Worm (Caenorhabditis elegans) whole organism, L4/young adult: ENCODE results near the gene C29F3.7.

ENCODE experiments used
- W03F9.2 ChIP-seq: fragments of 150-350 bp; optimal IDR thresholded peaks from 2 replicates; lab custom pipeline; 2014; ENCODE audit warnings: missing biosample characterization, missing genetic modification characterization
- dao-5 ChIP-seq: sonication (generic microtip); optimal IDR thresholded peaks from 2 replicates; lab custom pipeline; 2016; ENCODE audit warnings: missing genotype, missing genetic modification characterization, moderate library complexity, missing compliant biosample characterization
- him-1 ChIP-seq: sonication (generic microtip); optimal IDR thresholded peaks from 2 replicates; lab custom pipeline; 2016; ENCODE audit warnings: missing genotype, missing genetic modification reagents, missing genetic modification characterization, missing compliant biosample characterization

Gene C29F3.7

ce11 chrV:15384733-15385132, 30.0 kb downstream of the C29F3.7 start, which contains the start of gene str-102:
str-102 (plus strand) TSS chrV:15385033.
- TF ChIP-seq him-1 (no peak), W03F9.2 (tag; lab: Kevin White, UChicago) (no peak), dao-5 (tag; lab: Kevin White, UChicago) (no peak)

DNA sequence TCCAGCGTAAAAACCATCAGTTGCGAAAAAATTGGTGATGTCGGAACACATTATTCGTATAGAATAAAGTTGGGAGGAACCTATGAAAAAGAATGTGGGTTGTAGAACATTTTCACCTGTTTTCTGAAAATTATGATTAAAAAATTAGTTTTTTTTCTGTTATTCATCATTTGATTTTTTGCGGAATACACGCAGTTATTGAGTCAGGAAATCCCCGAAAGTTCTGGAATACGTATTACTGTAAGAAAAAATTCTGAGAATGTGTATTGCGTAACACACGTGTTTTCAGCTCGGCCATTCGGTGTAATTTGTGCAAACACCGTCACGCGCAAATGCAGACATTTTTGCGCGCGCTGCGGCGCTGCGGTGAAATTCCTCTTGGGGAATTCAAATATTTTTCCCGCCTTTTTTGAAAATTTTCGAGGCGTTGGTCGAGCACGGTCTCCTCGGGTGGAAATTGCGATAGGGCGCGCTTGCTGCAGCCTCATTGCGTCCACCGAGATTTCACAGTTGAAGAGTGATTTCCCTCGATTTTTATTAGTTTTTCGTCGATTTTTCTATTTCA, 34.2 kb downstream of the C29F3.7 start, which contains the start of gene srh-170:
Gene srh-170 (minus strand): TSS at position 51 of the 565 bp plus-strand sequence.
- TF ChIP-seq W03F9.2 (tag; lab: Kevin White, UChicago) (no peak), dao-5 (tag; lab: Kevin White, UChicago) (no peak), him-1 (no peak)

ce11 chrV:15392064-15392463, 37.4 kb downstream of the C29F3.7 start:
- TF ChIP-seq dao-5 (tag; lab: Kevin White, UChicago): no peak
- no peak for TF ChIP-seq him-1
- TF ChIP-seq W03F9.2 (tag; lab: Kevin White, UChicago): no peak

DNA sequence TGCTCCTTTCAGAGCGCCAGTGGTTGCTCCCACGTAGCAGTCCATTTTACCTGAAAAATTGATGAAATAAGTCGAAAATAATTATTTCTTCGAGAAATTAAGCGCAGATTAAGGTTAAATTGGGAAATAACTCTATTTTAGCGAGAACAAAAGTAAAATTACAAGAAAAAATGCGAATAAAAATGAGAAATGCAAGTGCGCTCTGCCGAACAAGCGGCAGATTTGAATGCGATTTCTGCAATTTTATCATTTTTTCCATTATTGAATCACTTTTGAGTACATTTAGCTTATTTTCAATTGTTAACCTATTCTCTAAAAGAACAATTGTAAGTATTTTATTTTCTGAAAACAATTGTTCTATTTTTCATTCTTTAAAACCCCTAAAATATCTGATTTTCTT, 40.2 kb downstream of the C29F3.7 start, which contains the start of gene T06E6.1:
Gene T06E6.1 (minus strand): TSS at position 56 of the 400 bp plus-strand sequence.
- TF ChIP-seq W03F9.2 (tag; lab: Kevin White, UChicago) (no peak), dao-5 (tag; lab: Kevin White, UChicago) (no peak), him-1 (no peak)

- TF ChIP-seq him-1 (no peak), W03F9.2 (tag; lab: Kevin White, UChicago) (no peak), dao-5 (tag; lab: Kevin White, UChicago) (no peak)
These were observed 40.6 kb downstream of the C29F3.7 start, which contains the start of gene cyb-3 for ce11 chrV:15395347-15395746. cyb-3 (plus strand) TSS chrV:15395696.

DNA sequence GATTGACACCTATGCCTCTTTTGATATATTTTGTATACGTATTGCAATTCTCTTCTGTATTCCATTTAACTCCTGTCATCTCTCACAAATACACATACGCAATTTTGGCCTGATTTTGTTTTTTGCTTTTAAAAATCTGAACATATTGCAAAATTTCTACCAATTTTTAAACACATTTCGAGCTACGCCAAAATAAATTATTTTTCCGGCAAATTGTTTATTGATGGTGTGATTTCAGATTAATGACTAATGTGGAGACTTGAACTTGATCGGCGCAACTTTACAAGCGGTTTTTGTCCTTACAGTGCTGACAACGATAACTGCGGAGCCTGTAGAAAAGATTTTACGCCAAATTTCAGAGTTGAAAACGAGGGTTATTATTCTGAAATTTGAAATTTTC, 42.4 kb downstream of the C29F3.7 start:
- TF ChIP-seq dao-5 (tag; lab: Kevin White, UChicago) (no peak), W03F9.2 (tag; lab: Kevin White, UChicago) (no peak), him-1 (no peak)

- TF ChIP-seq dao-5 (tag; lab: Kevin White, UChicago) (no peak), him-1 (no peak), W03F9.2 (tag; lab: Kevin White, UChicago) (no peak)
These were observed 44.0 kb downstream of the C29F3.7 start, which contains the start of gene fbxa-199 for ce11 chrV:15398728-15399127. fbxa-199 (minus strand) TSS chrV:15398828.

- TF ChIP-seq W03F9.2 (tag; lab: Kevin White, UChicago) (no peak), him-1 (no peak), dao-5 (tag; lab: Kevin White, UChicago) (no peak)
These were observed 45.1 kb downstream of the C29F3.7 start, which contains the start of the genes T06E6.15 and sri-7 for ce11 chrV:15399691-15400377. T06E6.15 (minus strand) TSS chrV:15399791. sri-7 (plus strand) TSS chrV:15400327.

- TF ChIP-seq dao-5 (tag; lab: Kevin White, UChicago) (no peak), W03F9.2 (tag; lab: Kevin White, UChicago) (no peak), him-1 (no peak)
These were observed 47.2 kb downstream of the C29F3.7 start, which contains the start of gene fbxa-135 for ce11 chrV:15401856-15402314. fbxa-135 (plus strand) TSS chrV:15402264.

DNA sequence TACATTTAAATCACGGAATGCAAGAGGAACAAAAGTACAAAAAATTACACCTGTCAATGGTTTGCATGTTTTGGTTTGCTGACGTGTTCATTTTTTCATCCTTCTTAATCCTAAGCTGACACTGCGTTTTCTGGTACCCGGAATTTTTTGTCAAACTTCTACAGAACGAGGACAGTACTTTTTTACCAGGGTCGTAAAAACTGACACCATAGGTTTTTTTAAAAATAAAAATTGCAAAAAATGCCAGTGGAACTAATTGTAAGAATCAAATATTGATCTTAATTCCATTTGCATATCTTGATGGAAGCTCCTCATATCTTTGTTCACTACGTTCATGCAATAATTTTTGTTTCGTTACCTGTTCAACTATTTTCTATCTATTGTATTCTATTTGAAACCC, 50.2 kb downstream of the C29F3.7 start, which contains the start of gene srh-258:
Gene srh-258 (plus strand): TSS at position 301 of the 400 bp plus-strand sequence.
- TF ChIP-seq dao-5 (tag; lab: Kevin White, UChicago) (no peak), W03F9.2 (tag; lab: Kevin White, UChicago) (no peak), him-1 (no peak)

- TF ChIP-seq dao-5 (tag; lab: Kevin White, UChicago) (no peak), him-1 (no peak), W03F9.2 (tag; lab: Kevin White, UChicago) (no peak)
These were observed 52.2 kb downstream of the C29F3.7 start, which contains the start of gene srh-257 for ce11 chrV:15406928-15407327. srh-257 (plus strand) TSS chrV:15407228.
